Worm (Caenorhabditis elegans) whole organism, L1 larva: ENCODE results near the gene W02A2.9.

Experiments used
- Y116A8C.19 ChIP-seq: sonication (generic microtip); optimal IDR thresholded peaks from 2 replicates; lab custom pipeline; 2016; ENCODE audit warnings: missing compliant biosample characterization, missing genetic modification characterization, borderline replicate concordance
- aly-2 ChIP-seq: fragments of 150-350 bp; optimal IDR thresholded peaks from 2 replicates; lab custom pipeline; 2014; ENCODE audit warnings: missing biosample characterization, missing genetic modification characterization
- ceh-88 ChIP-seq: fragments of 200-800 bp; sonication (Bioruptor generic); IDR thresholded peaks from 2 replicates; pipeline ENCODE4 v1.3.6; 2022; ENCODE audit warnings: missing genetic modification characterization, missing compliant biosample characterization
- lin-14 ChIP-seq: fragments of 200-800 bp; sonication (Bioruptor generic); optimal IDR thresholded peaks from 2 replicates; lab custom pipeline; 2018; ENCODE audit warnings: mild to moderate bottlenecking, missing genetic modification characterization, moderate library complexity, missing compliant biosample characterization
- lir-3 ChIP-seq: sonication (generic microtip); optimal IDR thresholded peaks from 2 replicates; lab custom pipeline; 2016; ENCODE audit warnings: mild to moderate bottlenecking, missing genetic modification characterization, moderate library complexity, missing compliant biosample characterization; ENCODE audit not compliant: poor library complexity
- nhr-76 ChIP-seq: sonication (generic microtip); optimal IDR thresholded peaks from 2 replicates; lab custom pipeline; 2017; ENCODE audit warnings: missing biosample characterization, missing genetic modification characterization
- tbx-2 ChIP-seq: sonication (generic microtip); optimal IDR thresholded peaks from 2 replicates; lab custom pipeline; 2016; ENCODE audit warnings: missing genetic modification characterization, missing compliant biosample characterization
- unc-86 ChIP-seq: sonication (generic microtip); optimal IDR thresholded peaks from 2 replicates; lab custom pipeline; 2016; ENCODE audit warnings: missing genetic modification characterization, missing compliant biosample characterization

DNA sequence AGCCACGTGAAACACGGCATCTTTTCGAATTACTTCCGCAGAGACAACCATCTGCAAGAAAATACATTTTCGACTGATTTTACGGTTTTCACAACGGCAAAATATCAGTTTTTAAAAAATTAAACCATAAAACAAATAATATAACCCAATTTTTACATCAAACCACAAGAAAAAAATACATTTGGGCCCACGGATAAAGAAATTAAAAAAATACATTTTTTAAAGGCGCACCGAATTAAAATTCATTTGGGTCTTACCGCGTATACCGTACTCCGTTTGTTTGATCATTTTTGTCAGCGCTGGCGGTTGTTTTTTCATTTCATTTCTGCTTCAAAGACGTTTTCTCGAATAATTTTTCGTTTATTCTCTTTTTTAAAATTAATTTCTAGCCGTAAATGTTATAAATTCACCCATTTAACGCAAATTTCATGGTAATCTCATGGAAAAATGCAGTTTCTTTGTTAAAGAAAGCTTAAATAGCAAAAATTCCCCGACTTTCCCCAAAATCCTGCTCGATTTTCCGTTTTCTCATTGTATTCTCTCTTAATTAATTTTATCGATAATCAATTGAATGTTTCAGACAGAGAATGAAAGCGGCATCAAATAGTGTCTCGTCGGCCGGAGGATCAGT, 5.8 kb downstream of the W02A2.9 start, which contains the start of the genes rec-8 and mex-5:
- TF ChIP-seq aly-2 (tag; lab: Kevin White, UChicago), result no peak
- no peak for TF ChIP-seq lir-3
- TF ChIP-seq Y116A8C.19 (tag; lab: Kevin White, UChicago), result no peak
- no peak for TF ChIP-seq tbx-2 (tag; lab: Kevin White, UChicago)
- no peak for TF ChIP-seq lin-14 (GFP tag; lab: Kevin White, UChicago)
- no peak for TF ChIP-seq unc-86 (tag; lab: Kevin White, UChicago)
- no peak for TF ChIP-seq ceh-88 (GFP tag; lab: Robert Waterston, UW)
- no peak for TF ChIP-seq nhr-76 (tag; lab: Kevin White, UChicago)
